Worm (Caenorhabditis elegans) whole organism, young adult: ENCODE measurements around the gene cox-6C.
"Not testable (repeated sequence)": the region's sequence is repeated elsewhere in the genome, so short reads cannot be mapped to it uniquely, and the experiment has no call there.

Source experiments
- C17E4.6 ChIP-seq: fragments of 200-800 bp; sonication (Bioruptor generic); IDR thresholded peaks from 2 replicates; pipeline ENCODE4 v1.3.6; 2022; ENCODE audit warnings: missing genetic modification reagents, missing genetic modification characterization, missing compliant biosample characterization
- D2030.7 ChIP-seq: fragments of 200-800 bp; sonication (Bioruptor generic); IDR thresholded peaks from 2 replicates; pipeline ENCODE4 v1.3.6; 2022; ENCODE audit warnings: missing genetic modification reagents, missing genetic modification characterization, missing compliant biosample characterization
- F10E7.11 ChIP-seq: sonication (generic microtip); optimal IDR thresholded peaks from 2 replicates; lab custom pipeline; 2017; ENCODE audit warnings: mild to moderate bottlenecking, missing genetic modification characterization, moderate library complexity, missing compliant biosample characterization
- F23B12.7 ChIP-seq: sonication (generic microtip); optimal IDR thresholded peaks from 2 replicates; lab custom pipeline; 2017; ENCODE audit warnings: missing genetic modification characterization, mild to moderate bottlenecking, missing compliant biosample characterization, antibody characterized with exemption, moderate library complexity; ENCODE audit not compliant: insufficient read depth
- F39B2.1 ChIP-seq: fragments of 200-800 bp; sonication (Bioruptor generic); IDR thresholded peaks from 2 replicates; pipeline ENCODE4 v1.3.6; 2022; ENCODE audit warnings: missing genetic modification reagents, missing genetic modification characterization, missing compliant biosample characterization
- F57A8.1 ChIP-seq: fragments of 200-800 bp; sonication (Bioruptor generic); optimal IDR thresholded peaks from 2 replicates; lab custom pipeline; 2018; ENCODE audit warnings: mild to moderate bottlenecking, missing genetic modification characterization, moderate library complexity, missing compliant biosample characterization
- T07F8.4 ChIP-seq: sonication (generic microtip); optimal IDR thresholded peaks from 2 replicates; lab custom pipeline; 2016; ENCODE audit warnings: mild to moderate bottlenecking, missing genetic modification characterization, moderate library complexity, missing compliant biosample characterization
- T26A5.8 ChIP-seq: sonication (generic microtip); optimal IDR thresholded peaks from 2 replicates; lab custom pipeline; 2016; ENCODE audit warnings: missing genetic modification characterization, missing compliant biosample characterization
- Y53G8AR.9 ChIP-seq: fragments of 200-800 bp; sonication (Bioruptor generic); conservative IDR thresholded peaks from 2 replicates; pipeline ENCODE4 v1.3.6; 2022; ENCODE audit warnings: missing genetic modification reagents, missing genetic modification characterization, missing compliant biosample characterization
- Y79H2A.3 ChIP-seq: fragments of 200-800 bp; sonication (Bioruptor generic); conservative IDR thresholded peaks from 2 replicates; pipeline ENCODE4 v1.3.6; 2022; ENCODE audit warnings: missing genetic modification reagents, missing genetic modification characterization, missing compliant biosample characterization
- Y95B8A.8 ChIP-seq: fragments of 200-800 bp; sonication (Bioruptor generic); IDR thresholded peaks from 2 replicates; pipeline ENCODE4 v1.3.6; 2022; ENCODE audit warnings: missing genetic modification reagents, missing genetic modification characterization, missing compliant biosample characterization
- aptf-2 ChIP-seq: fragments of 200-800 bp; sonication (Bioruptor generic); conservative IDR thresholded peaks from 2 replicates; pipeline ENCODE4 v1.3.6; 2022; ENCODE audit warnings: missing genetic modification reagents, missing genetic modification characterization, missing compliant biosample characterization
- aptf-3 ChIP-seq: fragments of 200-800 bp; sonication (Bioruptor generic); IDR thresholded peaks from 2 replicates; pipeline ENCODE4 v1.3.6; 2022; ENCODE audit warnings: missing genetic modification characterization, missing compliant biosample characterization
- cebp-2 ChIP-seq: fragments of 200-800 bp; sonication (Bioruptor generic); IDR thresholded peaks from 2 replicates; pipeline ENCODE4 v1.3.6; 2022; ENCODE audit warnings: missing genetic modification characterization, missing compliant biosample characterization
- dox-1 ChIP-seq: fragments of 200-800 bp; sonication (Bioruptor generic); IDR thresholded peaks from 2 replicates; pipeline ENCODE4 v1.3.6; 2022; ENCODE audit warnings: missing genetic modification reagents, missing genetic modification characterization, missing compliant biosample characterization
- ekl-4 ChIP-seq: fragments of 200-800 bp; sonication (Bioruptor generic); IDR thresholded peaks from 2 replicates; pipeline ENCODE4 v1.3.6; 2022; ENCODE audit warnings: missing genetic modification reagents, missing genetic modification characterization, missing compliant biosample characterization
- gei-17 ChIP-seq: fragments of 200-800 bp; sonication (Bioruptor generic); optimal IDR thresholded peaks from 2 replicates; lab custom pipeline; 2018; ENCODE audit warnings: mild to moderate bottlenecking, missing genetic modification characterization, missing compliant biosample characterization
- hlh-12 ChIP-seq: sonication (generic microtip); optimal IDR thresholded peaks from 2 replicates; lab custom pipeline; 2016; ENCODE audit warnings: missing genetic modification characterization, missing compliant biosample characterization
- hmg-1.2 ChIP-seq: fragments of 200-800 bp; sonication (Bioruptor generic); IDR thresholded peaks from 2 replicates; pipeline ENCODE4 v1.3.6; 2022; ENCODE audit warnings: missing genetic modification reagents, missing genetic modification characterization, missing compliant biosample characterization
- hmg-20 ChIP-seq: fragments of 200-800 bp; sonication (Bioruptor generic); IDR thresholded peaks from 2 replicates; pipeline ENCODE4 v1.3.6; 2022; ENCODE audit warnings: missing genetic modification reagents, missing genetic modification characterization, missing compliant biosample characterization
- hsf-1 ChIP-seq: fragments of 200-800 bp; sonication (Bioruptor generic); IDR thresholded peaks from 2 replicates; pipeline ENCODE4 v1.3.6; 2022; ENCODE audit warnings: missing genetic modification reagents, missing genetic modification characterization, missing compliant biosample characterization
- lin-26 ChIP-seq: fragments of 200-800 bp; sonication (Bioruptor generic); IDR thresholded peaks from 2 replicates; pipeline ENCODE4 v1.3.6; 2022; ENCODE audit warnings: missing genetic modification reagents, missing genetic modification characterization, missing compliant biosample characterization
- lsl-1 ChIP-seq: fragments of 200-800 bp; sonication (Bioruptor generic); optimal IDR thresholded peaks from 2 replicates; lab custom pipeline; 2018; ENCODE audit warnings: mild to moderate bottlenecking, missing genetic modification characterization, moderate library complexity, missing compliant biosample characterization
- madf-6 ChIP-seq: fragments of 200-800 bp; sonication (Bioruptor generic); IDR thresholded peaks from 2 replicates; pipeline ENCODE4 v1.3.6; 2022; ENCODE audit warnings: missing genetic modification reagents, missing genetic modification characterization, missing compliant biosample characterization
- madf-8 ChIP-seq: fragments of 200-800 bp; sonication (Bioruptor generic); conservative IDR thresholded peaks from 2 replicates; pipeline ENCODE4 v1.3.6; 2022; ENCODE audit warnings: missing genetic modification reagents, missing genetic modification characterization, missing compliant biosample characterization
- mcd-1 ChIP-seq: fragments of 200-800 bp; sonication (Bioruptor generic); IDR thresholded peaks from 2 replicates; pipeline ENCODE4 v1.3.6; 2022; ENCODE audit warnings: missing genetic modification reagents, missing genetic modification characterization, missing compliant biosample characterization
- mel-28 ChIP-seq: sonication (generic microtip); optimal IDR thresholded peaks from 2 replicates; lab custom pipeline; 2016; ENCODE audit warnings: borderline replicate concordance, mild to moderate bottlenecking, missing genetic modification characterization, missing compliant biosample characterization
- nfyb-1 ChIP-seq: fragments of 200-800 bp; sonication (Bioruptor generic); IDR thresholded peaks from 2 replicates; pipeline ENCODE4 v1.3.6; 2022; ENCODE audit warnings: missing genetic modification reagents, missing genetic modification characterization, missing compliant biosample characterization
- nhr-27 ChIP-seq: fragments of 200-800 bp; sonication (Bioruptor generic); optimal IDR thresholded peaks from 2 replicates; lab custom pipeline; 2018; ENCODE audit warnings: mild to moderate bottlenecking, missing genetic modification characterization, moderate library complexity, missing compliant biosample characterization
- nhr-80 ChIP-seq: sonication (generic microtip); optimal IDR thresholded peaks from 2 replicates; lab custom pipeline; 2016; ENCODE audit warnings: missing genetic modification characterization, missing compliant biosample characterization
- pbrm-1 ChIP-seq: fragments of 200-800 bp; sonication (Bioruptor generic); IDR thresholded peaks from 2 replicates; pipeline ENCODE4 v1.3.6; 2022; ENCODE audit warnings: missing genetic modification reagents, missing genetic modification characterization, missing compliant biosample characterization
- rpc-1 ChIP-seq, 2 experiments: fragments of 150-350 bp in 1 of 2; sonication (generic microtip) in 1 of 2; optimal IDR thresholded peaks; 2 replicates each; lab custom pipeline; 2014 to 2018; ENCODE audit warnings: missing biosample characterization in 1 of 2, missing genetic modification characterization in 1 of 2, missing genetic modification reagents in 1 of 2, missing genotype in 1 of 2
- sptf-2 ChIP-seq: fragments of 200-800 bp; sonication (Bioruptor generic); optimal IDR thresholded peaks from 2 replicates; lab custom pipeline; 2018; ENCODE audit warnings: mild to moderate bottlenecking, missing genetic modification characterization, missing compliant biosample characterization
- tbp1 ChIP-seq: fragments of 200-800 bp; sonication (Bioruptor generic); optimal IDR thresholded peaks from 2 replicates; lab custom pipeline; 2018; ENCODE audit warnings: mild to moderate bottlenecking, missing genetic modification characterization, missing compliant biosample characterization
- tlf-1 ChIP-seq: fragments of 200-800 bp; sonication (Bioruptor generic); optimal IDR thresholded peaks from 2 replicates; lab custom pipeline; 2018; ENCODE audit warnings: mild to moderate bottlenecking, missing genetic modification characterization, missing compliant biosample characterization
- unc-130 ChIP-seq: sonication (generic microtip); optimal IDR thresholded peaks from 2 replicates; lab custom pipeline; 2016; ENCODE audit warnings: missing genetic modification reagents, missing genetic modification characterization, missing compliant biosample characterization
- zim-3 ChIP-seq: sonication (generic microtip); optimal IDR thresholded peaks from 2 replicates; lab custom pipeline; 2017; ENCODE audit warnings: mild to moderate bottlenecking, missing genetic modification characterization, moderate library complexity, missing compliant biosample characterization
- ztf-3 ChIP-seq: fragments of 200-800 bp; sonication (Bioruptor generic); optimal IDR thresholded peaks from 2 replicates; lab custom pipeline; 2018; ENCODE audit warnings: mild to moderate bottlenecking, missing genetic modification characterization, missing compliant biosample characterization

Gene cox-6C

DNA sequence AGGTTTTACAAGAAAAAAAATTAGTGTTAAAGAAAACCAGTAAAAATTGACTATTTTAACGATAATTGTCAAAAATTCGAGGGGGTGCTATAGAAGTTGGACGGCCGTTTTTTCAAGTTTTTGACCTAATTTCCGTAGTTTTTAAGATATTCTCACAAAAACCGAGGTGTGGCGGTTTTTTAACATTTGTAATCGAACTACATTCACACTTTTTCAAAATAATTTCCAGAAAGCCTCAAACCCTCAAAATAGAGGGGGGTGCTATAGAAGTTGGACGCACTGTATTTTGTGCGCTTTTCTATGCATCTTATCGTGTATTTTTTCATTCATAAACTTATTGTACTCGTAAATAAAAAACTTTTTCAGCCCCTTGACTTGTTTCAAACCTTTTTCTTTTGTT, 15.2 kb upstream of the cox-6C start, which contains the start of gene F29C4.4:
Gene F29C4.4, plus strand, starts transcription at position 301 of the 400 bp plus-strand sequence.
- TF ChIP-seq rpc-1 (optimal IDR thresholded peaks at IDR 0.05; lab: Kevin White, UChicago); rpc-1 (tag; optimal IDR thresholded peaks at IDR 0.05; lab: Kevin White, UChicago); tbp1 (GFP tag; lab: Kevin White, UChicago); lin-26: not testable (repeated sequence)

DNA sequence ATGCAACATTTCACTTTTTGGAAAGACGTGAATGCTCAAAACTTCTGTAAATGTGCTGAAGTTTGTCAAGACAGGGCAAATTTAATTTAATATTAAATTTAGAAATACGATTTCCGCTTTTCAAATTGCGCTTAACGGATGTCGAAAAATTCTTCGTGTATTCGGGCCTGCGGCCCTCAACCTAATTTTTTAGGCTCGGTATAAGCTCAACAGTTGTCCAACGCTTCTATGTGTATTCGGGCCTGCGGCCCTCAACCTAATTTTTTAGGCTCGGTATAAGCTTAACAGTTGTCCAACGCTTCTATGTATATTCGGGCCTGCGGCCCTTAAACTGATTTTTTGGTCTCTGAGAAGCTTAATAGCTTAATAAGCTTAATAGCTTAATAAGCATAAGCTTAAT, 7.7 kb upstream of the cox-6C start:
- TF ChIP-seq madf-6, result peak; percentile 36; the same call in 1 of the 2 replicates
- peak; percentile 17; the same call in 1 of the 2 replicates for TF ChIP-seq Y53G8AR.9 (GFP tag; lab: Robert Waterston, UW)
- TF ChIP-seq cebp-2 (GFP tag; lab: Robert Waterston, UW), result no peak
- no peak for TF ChIP-seq sptf-2 (GFP tag; lab: Kevin White, UChicago)
- 0 out of 2 replicates have a peak, but pooled peaks have one; percentile 34 for TF ChIP-seq C17E4.6 (GFP tag; lab: Robert Waterston, UW)
- no peak for TF ChIP-seq aptf-2
- TF ChIP-seq tlf-1 (GFP tag; lab: Kevin White, UChicago), result no peak
- TF ChIP-seq ztf-3 (GFP tag; lab: Kevin White, UChicago), result no peak
- peak; percentile 42 for TF ChIP-seq D2030.7 (GFP tag; lab: Robert Waterston, UW)
- 0 out of 2 replicates have a peak, but pooled peaks have one; percentile 11 for TF ChIP-seq hmg-1.2 (GFP tag; lab: Robert Waterston, UW)
- TF ChIP-seq hsf-1 (GFP tag; lab: Robert Waterston, UW), result 0 out of 2 replicates have a peak, but pooled peaks have one; percentile 24
- no peak for TF ChIP-seq T07F8.4 (tag; lab: Kevin White, UChicago)
- TF ChIP-seq F57A8.1 (GFP tag; lab: Kevin White, UChicago), result no peak
- TF ChIP-seq madf-8 (GFP tag; lab: Robert Waterston, UW), result no peak
- peak; percentile 67 for TF ChIP-seq lin-26
- TF ChIP-seq F39B2.1 (GFP tag; lab: Robert Waterston, UW), result 0 out of 2 replicates have a peak, but pooled peaks have one; percentile 14
- TF ChIP-seq hlh-12 (tag; lab: Kevin White, UChicago), result no peak
- 0 out of 2 replicates have a peak, but pooled peaks have one; percentile 27 for TF ChIP-seq Y95B8A.8 (GFP tag; lab: Robert Waterston, UW)
- TF ChIP-seq nhr-27, result no peak
- 0 out of 2 replicates have a peak, but pooled peaks have one; percentile 31 for TF ChIP-seq pbrm-1 (GFP tag; lab: Robert Waterston, UW)
- peak; percentile 63; the same call in 1 of the 2 replicates for TF ChIP-seq ekl-4
- no peak for TF ChIP-seq Y79H2A.3 (GFP tag; lab: Robert Waterston, UW)
- TF ChIP-seq mel-28 (tag; lab: Kevin White, UChicago), result no peak

ce11 chrIV:119792-120191, 6.7 kb upstream of the cox-6C start:
- TF ChIP-seq unc-130 (no peak), F57A8.1 (GFP tag; lab: Kevin White, UChicago) (no peak), aptf-3 (GFP tag; lab: Robert Waterston, UW) (no peak), mcd-1 (GFP tag; lab: Robert Waterston, UW) (no peak), dox-1 (peak; percentile 60), T26A5.8 (tag; lab: Kevin White, UChicago) (no peak), F23B12.7 (tag; lab: Kevin White, UChicago) (no peak), F10E7.11 (tag; lab: Kevin White, UChicago) (no peak), zim-3 (tag; lab: Kevin White, UChicago) (peak; percentile 100), nfyb-1 (GFP tag; lab: Robert Waterston, UW) (no peak), madf-6 (peak; percentile 13; the same call in 1 of the 2 replicates), hmg-20 (GFP tag; lab: Robert Waterston, UW) (no peak), lsl-1 (no peak), hsf-1 (GFP tag; lab: Robert Waterston, UW) (no peak), gei-17 (GFP tag; lab: Kevin White, UChicago) (no peak), nhr-80 (no peak)
